Fruit fly (Drosophila melanogaster): ENCODE measurements around the gene Sec61gamma.
A peak's percentile ranks its signal among the peaks of the same experiment; 100 is the strongest.

The Sec61gamma gene

DNA sequence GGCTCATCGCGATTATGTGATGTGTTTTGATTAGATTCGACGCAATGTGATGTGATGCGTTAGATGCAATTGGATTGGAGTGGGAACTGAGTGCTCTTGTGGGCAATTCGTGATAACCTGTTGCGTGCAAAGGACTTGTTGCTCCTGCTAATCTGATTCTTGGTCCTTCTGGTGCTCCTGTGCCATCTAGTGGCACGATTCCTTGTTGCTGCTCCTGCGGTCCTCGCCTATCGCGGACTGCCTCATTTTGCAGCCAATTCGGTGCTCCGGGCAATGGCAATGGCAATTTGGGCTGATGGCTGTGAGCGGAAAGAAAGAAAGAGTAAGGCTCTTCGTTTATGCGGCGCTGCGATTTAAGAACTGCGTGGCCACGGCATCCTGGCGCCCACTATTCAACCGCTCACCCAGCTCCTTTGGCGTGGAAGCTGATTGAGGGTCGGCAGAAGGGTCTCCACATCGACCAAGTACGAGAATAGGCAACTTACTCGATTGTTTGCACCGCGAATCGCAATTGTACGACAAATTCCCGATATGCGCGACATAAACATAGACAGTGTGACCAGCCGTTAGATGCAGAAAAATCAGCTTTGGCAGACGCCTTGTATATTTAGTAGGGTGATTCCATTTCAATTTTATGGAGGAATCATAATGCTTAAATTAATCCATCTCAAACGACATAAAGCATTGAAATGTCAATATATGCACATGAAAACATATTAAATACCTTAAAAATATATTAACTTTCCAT lies 50.0 kb downstream of the Sec61gamma start, which contains the start of gene Mer (continued):
- TF ChIP-seq ewg (GFP tag; optimal IDR thresholded peaks at IDR 0.05) (peak; percentile 68), Elba2 (GFP tag; optimal IDR thresholded peaks at IDR 0.05) (peak; percentile 44), CG33557 (GFP tag; optimal IDR thresholded peaks at IDR 0.05) (peak; percentile 73), Atf-2 (GFP tag; optimal IDR thresholded peaks at IDR 0.05) (peak; percentile 65), CG13624 (GFP tag; optimal IDR thresholded peaks at IDR 0.05) (peak; percentile 88), B-H2 (GFP tag; optimal IDR thresholded peaks at IDR 0.05) (peak; percentile 66), lov (optimal IDR thresholded peaks at IDR 0.05) (no peak), lov (GFP tag; IDR thresholded peaks at IDR 0.05) (peak; percentile 48; the same call in 1 of the 3 replicates), CG32532 (GFP tag; IDR thresholded peaks at IDR 0.05) (peak; percentile 89), peb (GFP tag; IDR thresholded peaks at IDR 0.05) (peak; percentile 55; the same call in 1 of the 2 replicates), ato (GFP tag; IDR thresholded peaks at IDR 0.05; ENCODE audit: partially characterized antibody) (no peak), CG12659 (GFP tag; optimal IDR thresholded peaks at IDR 0.05) (peak; percentile 90), CG12391 (tag; optimal IDR thresholded peaks at IDR 0.05) (peak; percentile 82), CG8359 (GFP tag; optimal IDR thresholded peaks at IDR 0.05; ENCODE audit: borderline replicate concordance) (peak; percentile 54), Dp (GFP tag; optimal IDR thresholded peaks at IDR 0.05) (peak; percentile 32), fd96Cb (tag; optimal IDR thresholded peaks at IDR 0.05) (peak; percentile 73), CG1024 (GFP tag; IDR thresholded peaks at IDR 0.05) (peak; percentile 49; the same call in 1 of the 2 replicates), CG6175 (GFP tag; IDR thresholded peaks at IDR 0.05) (peak; percentile 62; the same call in 1 of the 3 replicates), Mad (GFP tag; optimal IDR thresholded peaks at IDR 0.05) (peak; percentile 82), row (GFP tag; IDR thresholded peaks at IDR 0.05) (peak; percentile 96), nmo (GFP tag; optimal IDR thresholded peaks at IDR 0.05) (peak; percentile 86), sens (GFP tag) (peak; percentile 95), CG11085 (GFP tag; IDR thresholded peaks at IDR 0.05) (0 out of 2 replicates have a peak, but pooled peaks have one; percentile 42), Fer1 (GFP tag; optimal IDR thresholded peaks at IDR 0.05) (peak; percentile 91), unc-4 (GFP tag; IDR thresholded peaks at IDR 0.05; ENCODE audit: partially characterized antibody) (no peak), wor (GFP tag; IDR thresholded peaks at IDR 0.05) (peak; percentile 56; the same call in 1 of the 2 replicates), repo (GFP tag; optimal IDR thresholded peaks at IDR 0.05) (peak; percentile 76), sna (GFP tag; IDR thresholded peaks at IDR 0.05; ENCODE audit: partially characterized antibody) (no peak), Dbx (GFP tag; IDR thresholded peaks at IDR 0.05) (peak; percentile 80; the same call in 2 of the 3 replicates), D (optimal IDR thresholded peaks at IDR 0.05) (no peak), D (GFP tag; optimal IDR thresholded peaks at IDR 0.05) (peak; percentile 73), ftz-f1 (GFP tag; optimal IDR thresholded peaks at IDR 0.05) (peak; percentile 73), pfk (GFP tag; optimal IDR thresholded peaks at IDR 0.05) (peak; percentile 3), CG9876 (GFP tag; optimal IDR thresholded peaks at IDR 0.05) (peak; percentile 67), CG12155 (GFP tag; optimal IDR thresholded peaks at IDR 0.05) (peak; percentile 73), sob (GFP tag; IDR thresholded peaks at IDR 0.05) (peak; percentile 86), Hr51 (GFP tag; optimal IDR thresholded peaks at IDR 0.05) (peak; percentile 82 to 88), vnd (GFP tag; IDR thresholded peaks at IDR 0.05; ENCODE audit: partially characterized antibody) (no peak), zf30C (GFP tag; optimal IDR thresholded peaks at IDR 0.05) (no peak), CG15479 (GFP tag; optimal IDR thresholded peaks at IDR 0.05) (peak; percentile 27), ATbp (GFP tag; optimal IDR thresholded peaks at IDR 0.05) (peak; percentile 73), CG8281 (tag; optimal IDR thresholded peaks at IDR 0.05) (peak; percentile 63), Hand (GFP tag; optimal IDR thresholded peaks at IDR 0.05) (peak; percentile 80), CG9817 (tag; optimal IDR thresholded peaks at IDR 0.05) (peak; percentile 78), tup (GFP tag; optimal IDR thresholded peaks at IDR 0.05) (peak; percentile 1), Drgx (GFP tag; IDR thresholded peaks at IDR 0.05) (peak; percentile 92), CG10366 (GFP tag; IDR thresholded peaks at IDR 0.05) (peak; percentile 73), ems (GFP tag; optimal IDR thresholded peaks at IDR 0.05) (peak; percentile 60)

Measured in whole organism, embryonic.